Fruit fly (Drosophila melanogaster): Measurements from ENCODE around the gene CG11037.
A peak's percentile ranks its signal among the peaks of the same experiment; 100 is the strongest.

The CG11037 gene

DNA sequence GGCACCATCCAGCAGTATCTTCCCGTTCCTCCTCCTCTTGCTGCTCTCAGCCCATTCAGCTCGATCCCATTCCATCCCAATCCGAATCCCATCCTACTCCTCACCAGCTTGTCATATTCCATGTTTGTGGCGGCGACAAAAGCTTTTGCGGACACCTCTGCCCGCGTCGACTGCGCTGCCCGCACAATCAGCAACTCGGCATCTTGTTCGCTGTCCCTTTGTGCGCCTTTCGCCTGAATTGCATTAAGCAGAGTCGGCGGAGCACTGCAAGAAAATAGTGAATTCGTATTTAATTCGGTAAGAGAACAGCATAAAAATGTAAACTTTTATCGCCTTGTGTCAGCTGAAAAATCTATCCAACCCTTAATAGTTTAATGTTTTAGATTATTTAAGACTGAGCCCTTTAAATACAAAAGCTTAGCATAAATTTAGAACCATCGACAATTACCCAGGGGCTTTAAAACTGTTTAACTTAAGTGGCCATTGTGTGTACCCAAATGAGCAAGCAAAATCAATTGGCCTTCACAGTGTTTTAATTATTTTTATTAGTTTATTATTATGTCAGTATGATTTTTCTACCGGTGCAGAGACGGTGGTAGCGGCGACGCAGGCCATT is 10.6 kb downstream of the CG11037 start (continued):
- peak; percentile 45 to 94 for TF ChIP-seq bsh (GFP tag; optimal IDR thresholded peaks at IDR 0.05)
- TF ChIP-seq dpn (GFP tag; optimal IDR thresholded peaks at IDR 0.05): no peak
- TF ChIP-seq zen (tag; optimal IDR thresholded peaks at IDR 0.05): no peak
- peak; percentile 26 for TF ChIP-seq CG14710 (tag; optimal IDR thresholded peaks at IDR 0.05)
- no peak for TF ChIP-seq CG2116 (GFP tag; optimal IDR thresholded peaks at IDR 0.05)
- no peak for TF ChIP-seq slp2 (GFP tag; optimal IDR thresholded peaks at IDR 0.05)
- no peak for TF ChIP-seq CG17568 (GFP tag; optimal IDR thresholded peaks at IDR 0.05)
- TF ChIP-seq Hand (GFP tag; optimal IDR thresholded peaks at IDR 0.05): no peak
- TF ChIP-seq Ptx1 (GFP tag; IDR thresholded peaks at IDR 0.05): no peak
- no peak for TF ChIP-seq nerfin-2 (GFP tag; IDR thresholded peaks at IDR 0.05; ENCODE audit: partially characterized antibody)
- TF ChIP-seq CG15479 (GFP tag; optimal IDR thresholded peaks at IDR 0.05): no peak
- TF ChIP-seq CG13287 (GFP tag; IDR thresholded peaks at IDR 0.05; ENCODE audit: partially characterized antibody): no peak
- TF ChIP-seq Hr78 (GFP tag; optimal IDR thresholded peaks at IDR 0.05): no peak
- no peak for TF ChIP-seq klu (GFP tag; IDR thresholded peaks at IDR 0.05)
- no peak for TF ChIP-seq CG16863 (GFP tag; optimal IDR thresholded peaks at IDR 0.05)
- TF ChIP-seq CG6683 (GFP tag; optimal IDR thresholded peaks at IDR 0.05): no peak
- no peak for TF ChIP-seq Mes4 (GFP tag; optimal IDR thresholded peaks at IDR 0.05)
- no peak for TF ChIP-seq sd (tag; optimal IDR thresholded peaks at IDR 0.05)
- no peak for TF ChIP-seq Lhr (GFP tag; optimal IDR thresholded peaks at IDR 0.05)
- no peak for TF ChIP-seq Dip2 (GFP tag; IDR thresholded peaks at IDR 0.05)
- TF ChIP-seq CG32772 (GFP tag; IDR thresholded peaks at IDR 0.05): no peak
- peak; percentile 13 for TF ChIP-seq CG6654 (GFP tag; optimal IDR thresholded peaks at IDR 0.05)
- TF ChIP-seq CG13894 (tag; optimal IDR thresholded peaks at IDR 0.05): no peak
- TF ChIP-seq CG15073 (GFP tag; optimal IDR thresholded peaks at IDR 0.05): no peak
- TF ChIP-seq dysf (GFP tag; IDR thresholded peaks at IDR 0.05): no peak
- peak in 1 of 3 experiments; percentile 42 for TF ChIP-seq lola (GFP tag; optimal IDR thresholded peaks at IDR 0.05)
- no peak for TF ChIP-seq sima (GFP tag; optimal IDR thresholded peaks at IDR 0.05)
- TF ChIP-seq lbe (GFP tag; optimal IDR thresholded peaks at IDR 0.05): peak; percentile 19
- no peak for TF ChIP-seq Dek (tag; optimal IDR thresholded peaks at IDR 0.05)
- TF ChIP-seq zfh1 (GFP tag; IDR thresholded peaks at IDR 0.05): no peak
- TF ChIP-seq gcm (GFP tag; optimal IDR thresholded peaks at IDR 0.05): no peak
- TF ChIP-seq CG3838 (GFP tag; optimal IDR thresholded peaks at IDR 0.05): no peak
- TF ChIP-seq Atf-2 (GFP tag; optimal IDR thresholded peaks at IDR 0.05): no peak
- TF ChIP-seq CG2120 (GFP tag; optimal IDR thresholded peaks at IDR 0.05): no peak
- TF ChIP-seq esg (GFP tag; conservative IDR thresholded peaks at IDR 0.05): no peak
- no peak for TF ChIP-seq CG7963 (GFP tag; IDR thresholded peaks at IDR 0.05; ENCODE audit: partially characterized antibody)
- no peak for TF ChIP-seq Dad (GFP tag; optimal IDR thresholded peaks at IDR 0.05)
- TF ChIP-seq hth (optimal IDR thresholded peaks at IDR 0.05): no peak
- no peak for TF ChIP-seq CG12219 (GFP tag; optimal IDR thresholded peaks at IDR 0.05)
- no peak for TF ChIP-seq org-1 (GFP tag; optimal IDR thresholded peaks at IDR 0.05)
- TF ChIP-seq dmrt11E (tag; optimal IDR thresholded peaks at IDR 0.05): no peak
- no peak for TF ChIP-seq pho (GFP tag; optimal IDR thresholded peaks at IDR 0.05)
- no peak for TF ChIP-seq exex (tag; optimal IDR thresholded peaks at IDR 0.05)
- no peak for TF ChIP-seq ken (GFP tag; IDR thresholded peaks at IDR 0.05)
- TF ChIP-seq inv (GFP tag; IDR thresholded peaks at IDR 0.05; ENCODE audit: partially characterized antibody): no peak
- TF ChIP-seq stc (GFP tag; IDR thresholded peaks at IDR 0.05): no peak
- TF ChIP-seq yki (optimal IDR thresholded peaks at IDR 0.05): no peak
- TF ChIP-seq gsb (GFP tag; IDR thresholded peaks at IDR 0.05): no peak
- TF ChIP-seq Sox100B (GFP tag; optimal IDR thresholded peaks at IDR 0.05): peak; percentile 22
- no peak for TF ChIP-seq chm (GFP tag; IDR thresholded peaks at IDR 0.05)
